Fruit fly (Drosophila melanogaster) whole organism, embryonic: ENCODE measurements around the gene Egfrap.
A peak's percentile ranks its signal among the peaks of the same experiment; 100 is the strongest.

Experiments
- Antp ChIP-seq: fragments of 200-800 bp; sonication (Bioruptor generic); optimal IDR thresholded peaks from 3 replicates; lab custom pipeline; 2016; ENCODE audit warnings: missing biosample characterization, missing genetic modification characterization
- CG11695 ChIP-seq: fragments of 200-800 bp; sonication (Bioruptor generic); IDR thresholded peaks from 3 replicates; pipeline ENCODE4 v1.3.6; 2022; ENCODE audit warnings: missing biosample characterization, missing genetic modification characterization
- CG12299 ChIP-seq: fragments of 200-800 bp; sonication (Bioruptor generic); optimal IDR thresholded peaks from 2 replicates; lab custom pipeline; 2018; ENCODE audit warnings: missing biosample characterization, mild to moderate bottlenecking, missing genetic modification characterization
- CG12769 ChIP-seq: fragments of 200-800 bp; sonication (Bioruptor generic); optimal IDR thresholded peaks from 2 replicates; lab custom pipeline; 2019; ENCODE audit warnings: missing biosample characterization, mild to moderate bottlenecking, missing genetic modification characterization, moderate library complexity
- CG13287 ChIP-seq: fragments of 200-800 bp; sonication (Bioruptor generic); IDR thresholded peaks from 2 replicates; pipeline ENCODE4 v1.3.6; 2022; ENCODE audit warnings: missing biosample characterization, missing genetic modification characterization; ENCODE audit not compliant: partially characterized antibody
- CG13775 ChIP-seq: fragments of 200-800 bp; sonication (Bioruptor generic); optimal IDR thresholded peaks from 3 replicates; lab custom pipeline; 2017; ENCODE audit warnings: missing biosample characterization, mild to moderate bottlenecking, missing genetic modification characterization
- CG14441 ChIP-seq: fragments of 200-800 bp; sonication (Bioruptor generic); IDR thresholded peaks from 2 replicates; pipeline ENCODE4 v1.3.6; 2022; ENCODE audit warnings: missing biosample characterization, missing genetic modification characterization
- CG15073 ChIP-seq: fragments of 200-800 bp; sonication (Bioruptor generic); optimal IDR thresholded peaks from 2 replicates; lab custom pipeline; 2016; ENCODE audit warnings: missing biosample characterization, missing genetic modification characterization
- CG15601 ChIP-seq: fragments of 200-800 bp; sonication (Bioruptor generic); optimal IDR thresholded peaks from 3 replicates; lab custom pipeline; 2019; ENCODE audit warnings: missing biosample characterization, mild to moderate bottlenecking, missing genetic modification characterization, moderate library complexity
- CG1603 ChIP-seq: fragments of 200-800 bp; sonication (Bioruptor generic); optimal IDR thresholded peaks from 2 replicates; lab custom pipeline; 2019; ENCODE audit warnings: missing biosample characterization, mild to moderate bottlenecking, missing genetic modification characterization, moderate library complexity
- CG1792 ChIP-seq: fragments of 200-800 bp; sonication (Bioruptor generic); optimal IDR thresholded peaks from 2 replicates; lab custom pipeline; 2016; ENCODE audit warnings: missing biosample characterization, missing genetic modification characterization
- CG18011 ChIP-seq: fragments of 200-800 bp; sonication (Bioruptor generic); optimal IDR thresholded peaks from 2 replicates; lab custom pipeline; 2017; ENCODE audit warnings: missing biosample characterization, missing genetic modification characterization, mild to moderate bottlenecking, moderate library complexity, missing genotype
- CG2678 ChIP-seq: fragments of 200-800 bp; sonication (Bioruptor generic); optimal IDR thresholded peaks from 3 replicates; lab custom pipeline; 2019; ENCODE audit warnings: missing biosample characterization, mild to moderate bottlenecking, missing genetic modification characterization, moderate library complexity
- CG30431 ChIP-seq: fragments of 200-800 bp; sonication (Bioruptor generic); optimal IDR thresholded peaks from 2 replicates; lab custom pipeline; 2017; ENCODE audit warnings: missing biosample characterization, missing genetic modification characterization
- CG31441 ChIP-seq: fragments of 200-800 bp; sonication (Bioruptor generic); IDR thresholded peaks from 2 replicates; pipeline ENCODE4 v1.3.6; 2022; ENCODE audit warnings: missing biosample characterization, missing genetic modification characterization
- CG3726 ChIP-seq: fragments of 200-800 bp; sonication (Bioruptor generic); IDR thresholded peaks from 3 replicates; pipeline ENCODE4, ENCODE4 v1.3.6; 2022; ENCODE audit warnings: missing biosample characterization, missing genetic modification characterization
- CG4328 ChIP-seq: fragments of 200-800 bp; sonication (Bioruptor generic); optimal IDR thresholded peaks from 3 replicates; lab custom pipeline; 2017; ENCODE audit warnings: missing biosample characterization, missing genetic modification reagents, missing genetic modification characterization
- CG4617 ChIP-seq: fragments of 200-800 bp; sonication (Bioruptor generic); optimal IDR thresholded peaks from 3 replicates; lab custom pipeline; 2016; ENCODE audit warnings: missing biosample characterization, missing genetic modification characterization, borderline replicate concordance
- CG5180 ChIP-seq: fragments of 200-800 bp; sonication (Bioruptor generic); optimal IDR thresholded peaks from 3 replicates; lab custom pipeline; 2017; ENCODE audit warnings: missing biosample characterization, missing genetic modification characterization, mild to moderate bottlenecking, moderate library complexity, missing genetic modification reagents
- CG6689 ChIP-seq: fragments of 200-800 bp; sonication (Bioruptor generic); IDR thresholded peaks from 2 replicates; pipeline ENCODE4 v1.3.6; 2022; ENCODE audit warnings: missing biosample characterization, missing genetic modification characterization
- CG7357 ChIP-seq: fragments of 200-800 bp; sonication (Bioruptor generic); IDR thresholded peaks from 3 replicates; pipeline ENCODE4 v1.3.6; 2022; ENCODE audit warnings: missing biosample characterization, missing genetic modification characterization
- CG8924 ChIP-seq: fragments of 200-800 bp; optimal IDR thresholded peaks from 3 replicates; lab custom pipeline; 2019; ENCODE audit warnings: missing biosample characterization, mild to moderate bottlenecking, missing genetic modification characterization, moderate library complexity
- CG9932 ChIP-seq: fragments of 200-800 bp; sonication (Bioruptor generic); IDR thresholded peaks from 2 replicates; pipeline ENCODE4 v1.3.6; 2022; ENCODE audit warnings: missing biosample characterization, missing genetic modification characterization
- Gug ChIP-seq: fragments of 200-800 bp; sonication (Bioruptor generic); IDR thresholded peaks from 4 replicates; pipeline ENCODE4 v1.3.6; 2022; ENCODE audit warnings: missing biosample characterization, missing genetic modification characterization
- HmgZ ChIP-seq: fragments of 200-800 bp; sonication (Bioruptor generic); optimal IDR thresholded peaks from 2 replicates; lab custom pipeline; 2018; ENCODE audit warnings: missing biosample characterization, mild to moderate bottlenecking, missing genetic modification characterization
- Hr51 ChIP-seq, 2 experiments: fragments of 200-800 bp; sonication (Bioruptor generic); optimal IDR thresholded peaks; 2 replicates in 1 of 2; 3 replicates in 1 of 2; lab custom pipeline; 2016 to 2018; ENCODE audit warnings: missing biosample characterization in 2 of 2, missing genetic modification characterization in 2 of 2, mild to moderate bottlenecking in 1 of 2, moderate library complexity in 1 of 2
- NFAT ChIP-seq: fragments of 200-800 bp; sonication (Bioruptor generic); IDR thresholded peaks from 2 replicates; pipeline ENCODE4 v1.3.6; 2022; ENCODE audit warnings: missing biosample characterization, missing genetic modification characterization
- Oli ChIP-seq: fragments of 200-800 bp; sonication (Bioruptor generic); optimal IDR thresholded peaks from 2 replicates; lab custom pipeline; 2018; ENCODE audit warnings: missing biosample characterization, mild to moderate bottlenecking, missing genetic modification characterization, moderate library complexity
- Sox102F ChIP-seq: fragments of 200-800 bp; sonication (Bioruptor generic); optimal IDR thresholded peaks from 2 replicates; lab custom pipeline; 2018; ENCODE audit warnings: missing biosample characterization, mild to moderate bottlenecking, missing genetic modification characterization, moderate library complexity
- Ssrp ChIP-seq: fragments of 200-800 bp; sonication (Bioruptor generic); optimal IDR thresholded peaks from 2 replicates; lab custom pipeline; 2018; ENCODE audit warnings: missing biosample characterization, mild to moderate bottlenecking, missing genetic modification characterization, moderate library complexity
- ac ChIP-seq: fragments of 200-800 bp; sonication (Bioruptor generic); optimal IDR thresholded peaks from 3 replicates; lab custom pipeline; 2017; ENCODE audit warnings: missing biosample characterization, mild to moderate bottlenecking, missing genetic modification characterization
- cato ChIP-seq: fragments of 200-800 bp; sonication (Bioruptor generic); optimal IDR thresholded peaks from 2 replicates; lab custom pipeline; 2016; ENCODE audit warnings: missing biosample characterization, missing genetic modification characterization, borderline replicate concordance
- cg ChIP-seq: fragments of 200-800 bp; sonication (Bioruptor generic); optimal IDR thresholded peaks from 3 replicates; lab custom pipeline; 2019; ENCODE audit warnings: missing biosample characterization, mild to moderate bottlenecking, missing genetic modification characterization, moderate library complexity
- chinmo ChIP-seq: fragments of 200-800 bp; sonication (Bioruptor generic); IDR thresholded peaks from 4 replicates; pipeline ENCODE4 v1.3.6; 2022; ENCODE audit warnings: missing biosample characterization, missing genetic modification characterization; ENCODE audit not compliant: partially characterized antibody
- en ChIP-seq: fragments of 200-800 bp; sonication (Bioruptor generic); optimal IDR thresholded peaks from 2 replicates; lab custom pipeline; 2016; ENCODE audit warnings: missing biosample characterization, missing genetic modification characterization
- eve ChIP-seq, 2 experiments: fragments of >200 bp; optimal IDR thresholded peaks; 2 replicates each; lab custom pipeline; 2017; ENCODE audit warnings: missing biosample characterization in 2 of 2, missing genetic modification characterization in 2 of 2
- grau ChIP-seq: fragments of 200-800 bp; optimal IDR thresholded peaks from 3 replicates; lab custom pipeline; 2019; ENCODE audit warnings: missing biosample characterization, mild to moderate bottlenecking, missing genetic modification characterization, moderate library complexity
- luna ChIP-seq: fragments of 200-800 bp; sonication (Bioruptor generic); optimal IDR thresholded peaks from 2 replicates; lab custom pipeline; 2016; ENCODE audit warnings: missing biosample characterization, missing genetic modification characterization
- nmo ChIP-seq: fragments of 200-800 bp; sonication (Bioruptor generic); optimal IDR thresholded peaks from 2 replicates; lab custom pipeline; 2018; ENCODE audit warnings: missing biosample characterization, mild to moderate bottlenecking, missing genetic modification characterization, moderate library complexity
- pan ChIP-seq, 4 experiments: fragments of >200 bp in 3 of 4; fragments of 200-800 bp in 1 of 4; sonication (Bioruptor generic) in 1 of 4; optimal IDR thresholded peaks in 3 of 4; IDR thresholded peaks in 1 of 4; 2 replicates each; pipeline versions ENCODE4 v1.3.6 to Lab custom; 2017 to 2022; ENCODE audit warnings: missing biosample characterization in 2 of 4, missing genetic modification characterization in 2 of 4, mixed read lengths in 1 of 4
- prd ChIP-seq, 3 experiments: fragments of >200 bp in 2 of 3; fragments of 200-800 bp in 1 of 3; sonication (Bioruptor generic) in 1 of 3; optimal IDR thresholded peaks in 2 of 3; IDR thresholded peaks in 1 of 3; 2 replicates in 2 of 3; 3 replicates in 1 of 3; pipeline versions ENCODE4 v1.3.6 to Lab custom; 2017 to 2022; ENCODE audit warnings: missing biosample characterization in 1 of 3, missing genetic modification characterization in 1 of 3
- sens ChIP-seq: fragments of 200-800 bp; sonication (Bioruptor generic); peaks from one replicate; lab custom pipeline; 2016; ENCODE audit warnings: missing biosample characterization, missing genetic modification characterization
- ssp ChIP-seq: fragments of 200-800 bp; sonication (Bioruptor generic); IDR thresholded peaks from 2 replicates; pipeline ENCODE4 v1.3.6; 2022; ENCODE audit warnings: missing biosample characterization, missing genetic modification characterization
- stc ChIP-seq: fragments of 200-800 bp; sonication (Bioruptor generic); IDR thresholded peaks from 2 replicates; pipeline ENCODE4 v1.3.6; 2022; ENCODE audit warnings: missing biosample characterization, missing genetic modification characterization
- sug ChIP-seq: fragments of 200-800 bp; optimal IDR thresholded peaks from 2 replicates; lab custom pipeline; 2019; ENCODE audit warnings: missing biosample characterization, mild to moderate bottlenecking, missing genetic modification characterization, moderate library complexity
- tna ChIP-seq: fragments of 200-800 bp; sonication (Bioruptor generic); IDR thresholded peaks from 2 replicates; pipeline ENCODE4 v1.3.6; 2022; ENCODE audit warnings: missing biosample characterization, missing genetic modification characterization; ENCODE audit not compliant: partially characterized antibody
- twi ChIP-seq: fragments of 200-800 bp; optimal IDR thresholded peaks from 2 replicates; lab custom pipeline; 2019; ENCODE audit warnings: missing biosample characterization, mild to moderate bottlenecking, missing genetic modification characterization, moderate library complexity
- z ChIP-seq: fragments of 200-800 bp; sonication (Bioruptor generic); IDR thresholded peaks from 3 replicates; pipeline ENCODE4 v1.3.6; 2022; ENCODE audit warnings: missing biosample characterization, missing genetic modification characterization
- zfh1 ChIP-seq: fragments of 200-800 bp; sonication (Bioruptor generic); IDR thresholded peaks from 3 replicates; pipeline ENCODE4 v1.3.6; 2022; ENCODE audit warnings: missing biosample characterization, missing genetic modification characterization

The Egfrap gene

dm6 chr3L:5993701-5994499 lies 43.4 kb upstream of the Egfrap start (continued):
- TF ChIP-seq CG31441 (GFP tag; lab: Robert Waterston, UW) = peak; percentile 54
- no peak for TF ChIP-seq CG18011 (GFP tag; lab: Kevin White, UChicago)
- peak; percentile 32; the same call in 1 of the 2 replicates for TF ChIP-seq CG6689 (GFP tag; lab: Robert Waterston, UW)
- TF ChIP-seq CG13287 = no peak
- no peak for TF ChIP-seq CG4328 (GFP tag; lab: Kevin White, UChicago)
- peak; percentile 43 for TF ChIP-seq CG2678 (tag; lab: Kevin White, UChicago)
- TF ChIP-seq ssp (GFP tag; lab: Robert Waterston, UW) = no peak
- TF ChIP-seq CG5180 (GFP tag; lab: Kevin White, UChicago) = no peak
- TF ChIP-seq Oli (tag; lab: Kevin White, UChicago) = peak; percentile 12
- TF ChIP-seq CG15601 (tag; lab: Kevin White, UChicago) = peak; percentile 16
- no peak for TF ChIP-seq CG12769 (tag; lab: Kevin White, UChicago)
- TF ChIP-seq CG4617 (GFP tag; lab: Kevin White, UChicago) = no peak
- no peak for TF ChIP-seq CG14441
- no peak for TF ChIP-seq CG3726
- no peak for TF ChIP-seq cato (GFP tag; lab: Kevin White, UChicago)
- no peak for TF ChIP-seq CG12299 (tag; lab: Kevin White, UChicago)
- TF ChIP-seq luna = no peak
- TF ChIP-seq CG11695 (GFP tag; lab: Robert Waterston, UW) = no peak
- TF ChIP-seq NFAT (GFP tag; lab: Robert Waterston, UW) = no peak
- no peak for TF ChIP-seq CG15073 (GFP tag; lab: Kevin White, UChicago)
- no peak for TF ChIP-seq eve (GFP tag; optimal IDR thresholded peaks at IDR 0.05; lab: Kevin White, UChicago)
- peak; percentile 23 for TF ChIP-seq CG13775 (GFP tag; lab: Kevin White, UChicago)
- TF ChIP-seq CG9932 (GFP tag; lab: Robert Waterston, UW) = no peak
- TF ChIP-seq CG30431 = no peak
- TF ChIP-seq CG1792 (GFP tag; lab: Kevin White, UChicago) = no peak
- TF ChIP-seq prd (optimal IDR thresholded peaks at IDR 0.05; lab: Kevin White, UChicago) = no peak
- peak; percentile 74; the same call in 2 of the 3 replicates for TF ChIP-seq prd (GFP tag; IDR thresholded peaks at IDR 0.05; lab: Robert Waterston, UW)
- TF ChIP-seq nmo (GFP tag; lab: Kevin White, UChicago) = peak; percentile 16
- TF ChIP-seq Ssrp = peak; percentile 48
- TF ChIP-seq chinmo = no peak
- TF ChIP-seq pan (optimal IDR thresholded peaks at IDR 0.05; lab: Kevin White, UChicago) = no peak
- TF ChIP-seq pan (GFP tag; optimal IDR thresholded peaks at IDR 0.05 in 1 of 2, IDR thresholded peaks at IDR 0.05 in 1 of 2) = peak in 1 of 2 experiments; percentile 11
- TF ChIP-seq grau (tag; lab: Kevin White, UChicago) = peak; percentile 22
- no peak for TF ChIP-seq en (GFP tag; lab: Kevin White, UChicago)
- no peak for TF ChIP-seq sug (tag; lab: Kevin White, UChicago)
- TF ChIP-seq Antp (GFP tag; lab: Kevin White, UChicago) = no peak
- peak; percentile 67 for TF ChIP-seq sens (GFP tag; lab: Kevin White, UChicago)
- peak; percentile 53 for TF ChIP-seq CG8924 (tag; lab: Kevin White, UChicago)
- no peak for TF ChIP-seq HmgZ
- peak; percentile 34; the same call in 1 of the 4 replicates for TF ChIP-seq Gug (GFP tag; lab: Robert Waterston, UW)

dm6 chr3L:5992916-5993315 lies 42.5 kb upstream of the Egfrap start:
- TF ChIP-seq z (GFP tag; lab: Robert Waterston, UW) = peak; percentile 10; the same call in 1 of the 3 replicates
- TF ChIP-seq Hr51 (GFP tag; optimal IDR thresholded peaks at IDR 0.05; lab: Kevin White, UChicago) = no peak
- peak; percentile 75 for TF ChIP-seq ac
- peak; percentile 26; the same call in 1 of the 3 replicates for TF ChIP-seq zfh1 (GFP tag; lab: Robert Waterston, UW)
- peak; percentile 23 for TF ChIP-seq cg (GFP tag; lab: Kevin White, UChicago)
- no peak for TF ChIP-seq tna (GFP tag; lab: Robert Waterston, UW)
- TF ChIP-seq CG7357 = 0 out of 3 replicates have a peak, but pooled peaks have one; percentile 39
- TF ChIP-seq stc (GFP tag; lab: Robert Waterston, UW) = no peak
- TF ChIP-seq sens (GFP tag; lab: Kevin White, UChicago) = peak; percentile 33
- TF ChIP-seq Ssrp = no peak
- peak; percentile 9 for TF ChIP-seq CG1603 (tag; lab: Kevin White, UChicago)
- no peak for TF ChIP-seq Sox102F (GFP tag; lab: Kevin White, UChicago)
- peak; percentile 59 for TF ChIP-seq twi (tag; lab: Kevin White, UChicago)
